Fruit fly (Drosophila melanogaster): ENCODE measurements around the gene CG13062.

DNA sequence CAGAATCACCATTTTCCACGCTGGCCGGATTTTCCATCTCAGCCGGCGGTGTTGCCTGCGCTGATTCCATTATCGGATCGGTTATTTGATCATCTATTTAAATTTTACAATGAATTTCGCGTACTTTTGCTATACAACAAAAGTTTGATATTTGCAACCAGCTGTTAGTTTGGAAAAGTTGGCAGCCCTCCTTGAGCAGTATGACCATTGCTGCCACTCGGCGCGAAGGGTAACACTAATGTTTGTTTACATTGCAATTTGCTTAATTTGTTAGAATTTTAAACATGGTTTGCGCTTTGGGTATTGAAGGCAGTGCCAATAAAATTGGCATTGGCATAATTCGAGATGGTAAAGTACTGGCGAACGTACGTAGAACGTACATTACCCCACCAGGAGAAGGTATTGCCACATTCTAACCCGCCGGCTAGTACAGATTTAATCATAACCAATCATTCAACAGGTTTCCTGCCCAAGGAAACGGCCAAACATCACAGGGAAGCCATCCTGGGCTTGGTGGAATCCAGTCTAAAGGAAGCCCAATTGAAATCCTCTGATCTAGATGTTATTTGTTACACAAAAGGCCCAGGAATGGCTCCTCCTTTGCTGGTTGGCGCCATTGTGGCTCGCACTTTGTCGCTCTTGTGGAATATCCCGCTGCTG, 37.8 kb downstream of the CG13062 start, which contains the start of the genes Golgin104 and Tcs3:
- TF ChIP-seq CG8478 (optimal IDR thresholded peaks at IDR 0.05) (no peak), CTCF (optimal IDR thresholded peaks at IDR 0.05) (no peak)
